Worm (Caenorhabditis elegans): ENCODE data around the gene ptr-15.

The ptr-15 gene

DNA sequence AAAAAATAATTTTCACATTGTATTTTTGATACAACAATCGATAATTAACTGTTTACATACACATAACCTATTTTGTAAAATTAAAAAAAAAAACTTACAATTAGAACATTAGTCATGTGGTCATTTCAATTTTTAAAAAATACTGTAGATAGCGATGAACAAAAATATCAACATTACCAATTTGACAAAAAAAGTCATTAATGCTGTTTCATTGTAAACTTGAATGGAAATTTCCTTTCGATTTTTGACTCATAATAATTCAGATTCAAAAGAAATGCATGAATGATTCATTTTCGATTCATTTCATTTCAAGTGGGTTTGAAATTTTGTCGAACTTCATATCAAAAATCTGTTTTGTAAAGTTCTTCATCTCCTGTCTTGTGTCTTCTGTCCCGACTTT lies 39.7 kb upstream of the ptr-15 start, which contains the start of gene C33G8.2:
Gene C33G8.2 (plus strand): TSS at position 301 of the 400 bp plus-strand sequence.
- no peak for TF ChIP-seq R02D3.7 (tag; optimal IDR thresholded peaks at IDR 0.05)
- no peak for TF ChIP-seq ceh-16 (tag; optimal IDR thresholded peaks at IDR 0.05)
- no peak for TF ChIP-seq nhr-43 (tag; optimal IDR thresholded peaks at IDR 0.05; ENCODE audit: poor library complexity, severe bottlenecking)
- no peak for TF ChIP-seq nfya-1 (tag; optimal IDR thresholded peaks at IDR 0.05; ENCODE audit: insufficient read depth)
- TF ChIP-seq elt-2 (tag; optimal IDR thresholded peaks at IDR 0.05), result no peak
- TF ChIP-seq snpc-4 (tag; optimal IDR thresholded peaks at IDR 0.05), result no peak
- no peak for TF ChIP-seq nhr-67 (tag; optimal IDR thresholded peaks at IDR 0.05)
- no peak for TF ChIP-seq fkh-10 (GFP tag; optimal IDR thresholded peaks at IDR 0.05)
- no peak for TF ChIP-seq ceh-9 (tag; optimal IDR thresholded peaks at IDR 0.05)
- TF ChIP-seq ama-1 (optimal IDR thresholded peaks at IDR 0.05), result no peak
- TF ChIP-seq zag-1 (tag; optimal IDR thresholded peaks at IDR 0.05), result no peak
- no peak for TF ChIP-seq ceh-28 (tag; optimal IDR thresholded peaks at IDR 0.05)
- TF ChIP-seq aly-2 (tag; optimal IDR thresholded peaks at IDR 0.05), result no peak
- TF ChIP-seq nhr-28 (tag; optimal IDR thresholded peaks at IDR 0.05), result no peak
- no peak for TF ChIP-seq nhr-12 (tag; optimal IDR thresholded peaks at IDR 0.05)
- TF ChIP-seq nhr-25 (tag; optimal IDR thresholded peaks at IDR 0.05), result no peak

DNA sequence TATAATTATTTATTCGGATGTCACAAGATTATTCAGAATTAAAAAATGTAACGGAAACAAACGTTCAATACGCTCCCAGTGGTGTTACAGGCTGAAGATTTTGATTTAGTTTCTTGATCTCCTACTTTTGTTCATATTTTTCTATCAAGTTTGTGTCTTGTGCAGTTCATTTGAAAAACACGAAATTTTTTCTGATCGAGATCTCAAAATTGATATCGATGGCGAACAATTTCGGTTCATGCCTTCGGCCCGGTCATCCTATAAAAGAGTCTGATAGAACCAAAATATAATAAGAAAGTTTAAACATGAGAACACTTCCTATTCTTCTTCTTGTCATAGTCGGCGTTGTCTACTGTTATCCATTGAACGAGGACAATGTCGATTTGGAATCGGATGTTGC lies 37.5 kb upstream of the ptr-15 start, which contains the start of gene drd-10:
Gene drd-10 (plus strand): TSS at position 301 of the 400 bp plus-strand sequence.
- TF ChIP-seq mml-1 (tag; optimal IDR thresholded peaks at IDR 0.05), result no peak
- TF ChIP-seq snpc-4 (tag; optimal IDR thresholded peaks at IDR 0.05), result no peak
- TF ChIP-seq fkh-2 (tag; optimal IDR thresholded peaks at IDR 0.05), result no peak
- no peak for TF ChIP-seq hmg-11 (tag; optimal IDR thresholded peaks at IDR 0.05)
- TF ChIP-seq nhr-11 (tag; optimal IDR thresholded peaks at IDR 0.05), result no peak
- TF ChIP-seq egl-5 (tag; optimal IDR thresholded peaks at IDR 0.05), result no peak
- no peak for TF ChIP-seq elt-2 (tag; optimal IDR thresholded peaks at IDR 0.05)
- no peak for TF ChIP-seq pqm-1 (tag; optimal IDR thresholded peaks at IDR 0.05)
- no peak for TF ChIP-seq ceh-9 (tag; optimal IDR thresholded peaks at IDR 0.05)
- TF ChIP-seq egl-27 (tag; optimal IDR thresholded peaks at IDR 0.05), result no peak

- TF ChIP-seq nhr-67 (tag; optimal IDR thresholded peaks at IDR 0.05), result no peak
- TF ChIP-seq nhr-28 (tag; optimal IDR thresholded peaks at IDR 0.05), result no peak
- TF ChIP-seq R02D3.7 (tag; optimal IDR thresholded peaks at IDR 0.05), result no peak
- no peak for TF ChIP-seq lin-39 (tag; optimal IDR thresholded peaks at IDR 0.05)
- no peak for TF ChIP-seq unc-39 (tag; optimal IDR thresholded peaks at IDR 0.05)
- TF ChIP-seq elt-1 (tag; optimal IDR thresholded peaks at IDR 0.05), result no peak
- TF ChIP-seq ceh-9 (tag; optimal IDR thresholded peaks at IDR 0.05), result no peak
- no peak for TF ChIP-seq ceh-28 (tag; optimal IDR thresholded peaks at IDR 0.05)
- no peak for TF ChIP-seq ama-1 (optimal IDR thresholded peaks at IDR 0.05)
- TF ChIP-seq nhr-77 (tag; optimal IDR thresholded peaks at IDR 0.05), result no peak
- TF ChIP-seq fkh-10 (GFP tag; optimal IDR thresholded peaks at IDR 0.05), result no peak
- TF ChIP-seq daf-12 (tag; optimal IDR thresholded peaks at IDR 0.05), result no peak
- no peak for TF ChIP-seq egl-27 (tag; optimal IDR thresholded peaks at IDR 0.05)
Measured at ce11 chrV:7005964-7006363, 36.2 kb upstream of the ptr-15 start, which contains the start of gene spig-10. Gene spig-10 (plus strand): TSS chrV:7006264.

DNA sequence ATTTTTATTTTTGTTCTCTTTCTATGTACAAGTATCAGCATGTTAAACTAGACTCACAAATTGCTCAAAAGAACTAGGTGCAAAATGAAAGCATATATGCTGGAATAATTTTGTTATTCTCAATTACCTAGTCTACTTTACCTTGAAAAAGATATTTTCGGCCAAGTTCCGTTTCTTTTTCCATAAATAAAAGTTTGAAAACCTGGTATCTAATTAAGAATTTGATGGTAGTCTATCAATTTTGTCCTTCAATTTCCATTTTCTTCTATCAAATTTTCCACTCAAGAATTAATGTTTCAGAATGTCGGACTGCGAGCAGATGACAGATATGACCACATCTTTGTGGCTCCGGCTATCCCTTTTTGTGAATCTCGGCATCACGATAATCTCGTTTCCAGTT lies 34.0 kb upstream of the ptr-15 start, which contains the start of gene srab-4:
Gene srab-4 (plus strand): TSS at position 301 of the 400 bp plus-strand sequence.
- no peak for TF ChIP-seq mml-1 (tag; optimal IDR thresholded peaks at IDR 0.05)
- no peak for TF ChIP-seq nfya-1 (tag; optimal IDR thresholded peaks at IDR 0.05; ENCODE audit: insufficient read depth)
- no peak for TF ChIP-seq sea-2 (GFP tag; optimal IDR thresholded peaks at IDR 0.05)
- TF ChIP-seq egl-5 (tag; optimal IDR thresholded peaks at IDR 0.05), result no peak
- TF ChIP-seq tbx-2 (tag; optimal IDR thresholded peaks at IDR 0.05), result no peak
- TF ChIP-seq mdl-1 (tag; optimal IDR thresholded peaks at IDR 0.05), result no peak
- no peak for TF ChIP-seq pqm-1 (tag; optimal IDR thresholded peaks at IDR 0.05)
- no peak for TF ChIP-seq daf-12 (tag; optimal IDR thresholded peaks at IDR 0.05)
- TF ChIP-seq eor-1 (tag; optimal IDR thresholded peaks at IDR 0.05), result no peak
- TF ChIP-seq zag-1 (tag; optimal IDR thresholded peaks at IDR 0.05), result no peak

DNA sequence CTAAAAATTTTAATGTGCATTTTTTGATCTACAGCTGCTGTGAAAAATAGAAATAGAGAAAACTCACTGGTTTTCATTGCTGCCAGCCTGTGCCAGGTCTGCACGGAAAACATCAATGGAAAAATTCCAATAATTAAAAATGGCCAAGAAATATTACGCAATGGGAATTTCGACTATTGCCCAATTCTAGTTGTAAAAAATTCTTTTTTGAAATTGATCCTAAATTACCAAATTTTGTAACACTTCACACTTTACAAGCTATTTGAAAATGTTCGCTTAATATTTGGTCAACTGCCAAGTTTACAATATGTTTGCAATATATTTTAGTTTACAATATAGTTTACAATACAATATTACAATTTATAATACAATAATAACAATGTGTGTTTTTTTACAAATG lies 30.9 kb upstream of the ptr-15 start:
- TF ChIP-seq ceh-9 (tag; optimal IDR thresholded peaks at IDR 0.05), result no peak
- peak; percentile 40 for TF ChIP-seq elt-2 (tag; optimal IDR thresholded peaks at IDR 0.05)
- no peak for TF ChIP-seq nhr-43 (tag; optimal IDR thresholded peaks at IDR 0.05; ENCODE audit: poor library complexity, severe bottlenecking)
- no peak for TF ChIP-seq unc-62 (GFP tag; optimal IDR thresholded peaks at IDR 0.05)
